Fruit fly (Drosophila melanogaster) whole organism, embryonic: ENCODE results near the gene Liprin-alpha.

Source experiments
- Asciz ChIP-seq: fragments of 200-800 bp; sonication (Bioruptor generic); optimal IDR thresholded peaks from 2 replicates; lab custom pipeline; 2017; ENCODE audit warnings: missing biosample characterization, mild to moderate bottlenecking, missing genetic modification characterization, missing genetic modification reagents
- Atf3 ChIP-seq: fragments of 200-800 bp; sonication (Bioruptor generic); optimal IDR thresholded peaks from 3 replicates; lab custom pipeline; 2016; ENCODE audit warnings: missing biosample characterization, missing genetic modification characterization
- B-H1 ChIP-seq: fragments of 200-800 bp; sonication (Bioruptor generic); IDR thresholded peaks from 3 replicates; pipeline ENCODE4 v1.3.6; 2022; ENCODE audit warnings: missing biosample characterization, missing genetic modification characterization
- Bgb ChIP-seq: fragments of 200-800 bp; sonication (Bioruptor generic); IDR thresholded peaks from 2 replicates; pipeline ENCODE4 v1.3.6; 2022; ENCODE audit warnings: missing biosample characterization, missing genetic modification characterization; ENCODE audit not compliant: partially characterized antibody
- CG12219 ChIP-seq: fragments of 200-800 bp; sonication (Bioruptor generic); optimal IDR thresholded peaks from 3 replicates; lab custom pipeline; 2018; ENCODE audit warnings: missing biosample characterization, mild to moderate bottlenecking, missing genetic modification characterization
- CG12236 ChIP-seq: fragments of 200-800 bp; sonication (Bioruptor generic); optimal IDR thresholded peaks from 2 replicates; lab custom pipeline; 2016; ENCODE audit warnings: missing biosample characterization, missing genetic modification characterization
- CG12769 ChIP-seq: fragments of 200-800 bp; sonication (Bioruptor generic); optimal IDR thresholded peaks from 2 replicates; lab custom pipeline; 2019; ENCODE audit warnings: missing biosample characterization, mild to moderate bottlenecking, missing genetic modification characterization, moderate library complexity
- CG13287 ChIP-seq: fragments of 200-800 bp; sonication (Bioruptor generic); IDR thresholded peaks from 2 replicates; pipeline ENCODE4 v1.3.6; 2022; ENCODE audit warnings: missing biosample characterization, missing genetic modification characterization; ENCODE audit not compliant: partially characterized antibody
- CG15269 ChIP-seq: fragments of 200-800 bp; sonication (Bioruptor generic); optimal IDR thresholded peaks from 2 replicates; lab custom pipeline; 2018; ENCODE audit warnings: missing biosample characterization, mild to moderate bottlenecking, missing genetic modification characterization, moderate library complexity
- CG16813 ChIP-seq: fragments of 200-800 bp; sonication (Bioruptor generic); IDR thresholded peaks from 3 replicates; pipeline ENCODE4 v1.3.6; 2022; ENCODE audit warnings: missing biosample characterization, missing genetic modification characterization; ENCODE audit not compliant: partially characterized antibody
- CG17328 ChIP-seq: fragments of 200-800 bp; sonication (Bioruptor generic); IDR thresholded peaks from 2 replicates; pipeline ENCODE4 v1.3.6; 2022; ENCODE audit warnings: missing biosample characterization, missing genetic modification characterization
- CG17568 ChIP-seq: fragments of 200-800 bp; sonication (Bioruptor generic); optimal IDR thresholded peaks from 2 replicates; lab custom pipeline; 2018; ENCODE audit warnings: missing biosample characterization, mild to moderate bottlenecking, missing genetic modification characterization, moderate library complexity
- CG18262 ChIP-seq: fragments of 200-800 bp; optimal IDR thresholded peaks from 3 replicates; lab custom pipeline; 2019; ENCODE audit warnings: missing biosample characterization, mild to moderate bottlenecking, missing genetic modification characterization, moderate library complexity
- CG2202 ChIP-seq: fragments of 200-800 bp; sonication (Bioruptor generic); optimal IDR thresholded peaks from 2 replicates; lab custom pipeline; 2018; ENCODE audit warnings: missing biosample characterization, mild to moderate bottlenecking, missing genetic modification characterization
- CG2712 ChIP-seq: fragments of 200-800 bp; optimal IDR thresholded peaks from 3 replicates; lab custom pipeline; 2019; ENCODE audit warnings: missing biosample characterization, mild to moderate bottlenecking, missing genetic modification characterization, moderate library complexity
- CG34376 ChIP-seq: fragments of 200-800 bp; sonication (Bioruptor generic); optimal IDR thresholded peaks from 2 replicates; lab custom pipeline; 2018; ENCODE audit warnings: missing biosample characterization, mild to moderate bottlenecking, missing genetic modification characterization
- CG7271 ChIP-seq: fragments of 200-800 bp; sonication (Bioruptor generic); optimal IDR thresholded peaks from 2 replicates; lab custom pipeline; 2018; ENCODE audit warnings: missing biosample characterization, mild to moderate bottlenecking, missing genetic modification characterization, moderate library complexity
- CG7928 ChIP-seq: fragments of 200-800 bp; sonication (Bioruptor generic); optimal IDR thresholded peaks from 2 replicates; lab custom pipeline; 2017; ENCODE audit warnings: missing biosample characterization, mild to moderate bottlenecking, missing genetic modification characterization
- CG8388 ChIP-seq: fragments of 200-800 bp; sonication (Bioruptor generic); optimal IDR thresholded peaks from 2 replicates; lab custom pipeline; 2019; ENCODE audit warnings: missing biosample characterization, mild to moderate bottlenecking, missing genetic modification characterization, moderate library complexity
- CG8944 ChIP-seq: fragments of 200-800 bp; sonication (Bioruptor generic); optimal IDR thresholded peaks from 3 replicates; lab custom pipeline; 2016; ENCODE audit warnings: missing biosample characterization, missing genetic modification characterization
- CG9609 ChIP-seq: fragments of 200-800 bp; sonication (Bioruptor generic); optimal IDR thresholded peaks from 3 replicates; lab custom pipeline; 2016; ENCODE audit warnings: missing biosample characterization, missing genetic modification characterization
- CoRest ChIP-seq: fragments of 200-800 bp; sonication (Bioruptor generic); optimal IDR thresholded peaks from 3 replicates; lab custom pipeline; 2018; ENCODE audit warnings: missing biosample characterization, mild to moderate bottlenecking, missing genetic modification characterization, moderate library complexity
- Dbx ChIP-seq: fragments of 200-800 bp; sonication (Bioruptor generic); IDR thresholded peaks from 3 replicates; pipeline ENCODE4 v1.3.6; 2022; ENCODE audit warnings: missing biosample characterization, missing genetic modification characterization
- Ets97D ChIP-seq: fragments of 200-800 bp; sonication (Bioruptor generic); optimal IDR thresholded peaks from 3 replicates; lab custom pipeline; 2016; ENCODE audit warnings: missing biosample characterization, missing genetic modification characterization
- HLHmδ ChIP-seq: fragments of 200-800 bp; sonication (Bioruptor generic); optimal IDR thresholded peaks from 2 replicates; lab custom pipeline; 2018; ENCODE audit warnings: missing biosample characterization, mild to moderate bottlenecking, missing genetic modification characterization, moderate library complexity
- HmgD ChIP-seq: fragments of 200-800 bp; sonication (Bioruptor generic); optimal IDR thresholded peaks from 3 replicates; lab custom pipeline; 2016; ENCODE audit warnings: missing biosample characterization, missing genetic modification characterization
- Oaz ChIP-seq: fragments of 200-800 bp; sonication (Bioruptor generic); IDR thresholded peaks from 2 replicates; pipeline ENCODE4 v1.3.6; 2022; ENCODE audit warnings: missing biosample characterization, missing genetic modification characterization
- Pdp1 ChIP-seq, 2 experiments: fragments of 200-800 bp; sonication (Bioruptor generic); optimal IDR thresholded peaks; 3 replicates each; lab custom pipeline; 2016; ENCODE audit warnings: missing biosample characterization in 2 of 2, missing genetic modification characterization in 2 of 2, mild to moderate bottlenecking in 1 of 2, moderate library complexity in 1 of 2
- Side ChIP-seq: fragments of 200-800 bp; sonication (Bioruptor generic); optimal IDR thresholded peaks from 2 replicates; lab custom pipeline; 2016; ENCODE audit warnings: missing biosample characterization, missing genetic modification characterization
- Trl ChIP-seq, 3 experiments: fragments of >200 bp in 2 of 3; fragments of 200-800 bp in 1 of 3; sonication (Bioruptor generic) in 1 of 3; optimal IDR thresholded peaks; 2 replicates in 1 of 3; 3 replicates in 2 of 3; lab custom pipeline; 2016 to 2017; ENCODE audit warnings: missing biosample characterization in 1 of 3, missing genetic modification characterization in 1 of 3
- al ChIP-seq: fragments of 200-800 bp; sonication (Bioruptor generic); IDR thresholded peaks from 2 replicates; pipeline ENCODE4 v1.3.6; 2022; ENCODE audit warnings: missing biosample characterization, missing genetic modification characterization
- aop ChIP-seq: fragments of 200-800 bp; sonication (Bioruptor generic); IDR thresholded peaks from 2 replicates; pipeline ENCODE4 v1.3.6; 2022; ENCODE audit warnings: missing biosample characterization, missing genetic modification characterization
- caup ChIP-seq: fragments of 200-800 bp; sonication (Bioruptor generic); optimal IDR thresholded peaks from 3 replicates; lab custom pipeline; 2017; ENCODE audit warnings: missing biosample characterization, mild to moderate bottlenecking, missing genetic modification characterization, moderate library complexity; ENCODE audit not compliant: severe bottlenecking
- chm ChIP-seq: fragments of 200-800 bp; sonication (Bioruptor generic); IDR thresholded peaks from 2 replicates; pipeline ENCODE4 v1.3.6; 2022; ENCODE audit warnings: missing biosample characterization, missing genetic modification characterization
- dm ChIP-seq: fragments of 200-800 bp; sonication (Bioruptor generic); optimal IDR thresholded peaks from 3 replicates; lab custom pipeline; 2016; ENCODE audit warnings: missing biosample characterization, missing genetic modification characterization
- gcm2 ChIP-seq: fragments of 200-800 bp; sonication (Bioruptor generic); optimal IDR thresholded peaks from 2 replicates; lab custom pipeline; 2016; ENCODE audit warnings: missing biosample characterization, missing genetic modification characterization
- gem ChIP-seq: fragments of 200-800 bp; sonication (Bioruptor generic); optimal IDR thresholded peaks from 2 replicates; lab custom pipeline; 2019; ENCODE audit warnings: missing biosample characterization, mild to moderate bottlenecking, missing genetic modification characterization, moderate library complexity
- hbn ChIP-seq: fragments of 200-800 bp; sonication (Bioruptor generic); IDR thresholded peaks from 2 replicates; pipeline ENCODE4 v1.3.6; 2022; ENCODE audit warnings: missing biosample characterization, missing genetic modification characterization; ENCODE audit not compliant: partially characterized antibody
- kah ChIP-seq: fragments of 200-800 bp; sonication (Bioruptor generic); optimal IDR thresholded peaks from 2 replicates; lab custom pipeline; 2018; ENCODE audit warnings: missing biosample characterization, mild to moderate bottlenecking, missing genetic modification characterization
- lilli ChIP-seq: fragments of 200-800 bp; sonication (Bioruptor generic); optimal IDR thresholded peaks from 3 replicates; lab custom pipeline; 2016; ENCODE audit warnings: missing biosample characterization, missing genetic modification characterization
- mirr ChIP-seq: fragments of 200-800 bp; sonication (Bioruptor generic); optimal IDR thresholded peaks from 3 replicates; lab custom pipeline; 2018; ENCODE audit warnings: missing biosample characterization, mild to moderate bottlenecking, missing genetic modification characterization
- row ChIP-seq: fragments of 200-800 bp; sonication (Bioruptor generic); IDR thresholded peaks from 3 replicates; pipeline ENCODE4 v1.3.6; 2022; ENCODE audit warnings: missing biosample characterization, missing genetic modification characterization
- sd ChIP-seq: fragments of 200-800 bp; sonication (Bioruptor generic); optimal IDR thresholded peaks from 3 replicates; lab custom pipeline; 2018; ENCODE audit warnings: missing biosample characterization, mild to moderate bottlenecking, missing genetic modification characterization, moderate library complexity
- sens ChIP-seq: fragments of 200-800 bp; sonication (Bioruptor generic); peaks from one replicate; lab custom pipeline; 2016; ENCODE audit warnings: missing biosample characterization, missing genetic modification characterization
- slp2 ChIP-seq: fragments of 200-800 bp; sonication (Bioruptor generic); optimal IDR thresholded peaks from 2 replicates; lab custom pipeline; 2016; ENCODE audit warnings: missing biosample characterization, missing genetic modification characterization
- stc ChIP-seq: fragments of 200-800 bp; sonication (Bioruptor generic); IDR thresholded peaks from 2 replicates; pipeline ENCODE4 v1.3.6; 2022; ENCODE audit warnings: missing biosample characterization, missing genetic modification characterization
- tna ChIP-seq: fragments of 200-800 bp; sonication (Bioruptor generic); IDR thresholded peaks from 2 replicates; pipeline ENCODE4 v1.3.6; 2022; ENCODE audit warnings: missing biosample characterization, missing genetic modification characterization; ENCODE audit not compliant: partially characterized antibody
- vvl ChIP-seq: fragments of 200-800 bp; sonication (Bioruptor generic); IDR thresholded peaks from 2 replicates; pipeline ENCODE4 v1.3.6; 2022; ENCODE audit warnings: missing biosample characterization, missing genetic modification characterization

Gene Liprin-alpha

DNA sequence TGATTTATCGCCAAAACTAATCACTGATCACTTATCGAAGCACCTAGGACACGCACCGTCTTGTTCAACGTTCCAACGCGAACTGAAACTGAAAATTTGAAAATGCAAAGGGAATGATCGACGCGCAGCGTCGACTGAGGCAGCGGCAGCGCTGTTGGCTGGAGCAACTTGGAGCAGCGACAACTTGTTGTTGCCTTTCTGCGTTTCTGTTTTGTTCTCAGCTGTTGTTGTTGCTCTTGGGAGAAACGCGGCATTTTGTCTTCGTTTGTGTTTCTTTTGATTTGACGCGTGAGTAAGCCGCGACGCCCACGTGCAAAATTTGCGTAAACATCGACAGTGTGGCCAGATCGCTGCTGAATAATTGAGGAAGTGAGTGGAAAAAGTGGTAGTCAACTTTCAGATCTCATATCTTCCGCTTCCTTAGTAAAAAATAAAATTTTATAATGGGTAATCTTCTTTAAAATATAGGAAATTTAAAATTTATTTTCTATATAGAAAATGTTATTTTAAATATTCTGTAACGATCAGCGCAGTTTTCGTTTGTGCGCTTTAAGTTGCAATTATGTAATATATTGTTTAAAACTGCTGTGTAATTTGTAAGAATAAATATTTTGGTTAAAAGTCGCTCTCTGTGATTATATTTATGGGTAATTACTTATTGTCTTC, 14.6 kb upstream of the Liprin-alpha start, which contains the start of gene Tsp (continued):
- TF ChIP-seq al (GFP tag; lab: Robert Waterston, UW) (no peak), stc (GFP tag; lab: Robert Waterston, UW) (no peak), CG34376 (no peak), Pdp1 (GFP tag; optimal IDR thresholded peaks at IDR 0.05; lab: Kevin White, UChicago) (peak in 1 of 2 experiments; percentile 54), HLHmδ (GFP tag; lab: Kevin White, UChicago) (no peak), HmgD (no peak), CoRest (tag; lab: Kevin White, UChicago) (no peak), CG8388 (GFP tag; lab: Kevin White, UChicago) (no peak), B-H1 (GFP tag; lab: Robert Waterston, UW) (no peak), vvl (GFP tag; lab: Robert Waterston, UW) (peak; percentile 54), Oaz (GFP tag; lab: Robert Waterston, UW) (no peak), CG7928 (GFP tag; lab: Kevin White, UChicago) (no peak), slp2 (GFP tag; lab: Kevin White, UChicago) (no peak), mirr (GFP tag; lab: Kevin White, UChicago) (peak; percentile 0), CG2712 (tag; lab: Kevin White, UChicago) (no peak), CG16813 (no peak), hbn (GFP tag; lab: Robert Waterston, UW) (0 out of 2 replicates have a peak, but pooled peaks have one; percentile 35), gem (peak; percentile 26), Ets97D (peak; percentile 25), sens (GFP tag; lab: Kevin White, UChicago) (peak; percentile 67), CG17568 (GFP tag; lab: Kevin White, UChicago) (no peak), CG8944 (GFP tag; lab: Kevin White, UChicago) (no peak), row (GFP tag; lab: Robert Waterston, UW) (peak; percentile 22; the same call in 1 of the 3 replicates), CG17328 (GFP tag; lab: Robert Waterston, UW) (no peak), caup (GFP tag; lab: Kevin White, UChicago) (no peak), kah (GFP tag; lab: Kevin White, UChicago) (peak; percentile 90), CG15269 (no peak), CG18262 (tag; lab: Kevin White, UChicago) (peak; percentile 3), CG12236 (no peak), CG12769 (tag; lab: Kevin White, UChicago) (peak; percentile 82), lilli (no peak), Trl (optimal IDR thresholded peaks at IDR 0.05; lab: Kevin White, UChicago) (peak in 1 of 2 experiments; percentile 33), Trl (GFP tag; optimal IDR thresholded peaks at IDR 0.05; lab: Kevin White, UChicago) (no peak), Side (GFP tag; lab: Kevin White, UChicago) (no peak), Atf3 (GFP tag; lab: Kevin White, UChicago) (no peak), Bgb (GFP tag; lab: Robert Waterston, UW) (0 out of 2 replicates have a peak, but pooled peaks have one; percentile 18), gcm2 (no peak), CG7271 (peak; percentile 25), chm (GFP tag; lab: Robert Waterston, UW) (peak; percentile 35; the same call in 1 of the 2 replicates), CG9609 (GFP tag; lab: Kevin White, UChicago) (no peak), dm (GFP tag; lab: Kevin White, UChicago) (peak; percentile 68), Asciz (no peak), CG13287 (GFP tag; lab: Robert Waterston, UW) (peak; percentile 62; the same call in 1 of the 2 replicates), sd (tag; lab: Kevin White, UChicago) (peak; percentile 58), tna (GFP tag; lab: Robert Waterston, UW) (no peak; the same call in 1 of the 2 replicates), CG12219 (GFP tag; lab: Kevin White, UChicago) (no peak), Dbx (no peak), aop (no peak), CG2202 (tag; lab: Kevin White, UChicago) (no peak)
